Fruit fly (Drosophila melanogaster): ENCODE results near the gene out.
A peak's percentile ranks its signal among the peaks of the same experiment; 100 is the strongest.

Gene out

DNA sequence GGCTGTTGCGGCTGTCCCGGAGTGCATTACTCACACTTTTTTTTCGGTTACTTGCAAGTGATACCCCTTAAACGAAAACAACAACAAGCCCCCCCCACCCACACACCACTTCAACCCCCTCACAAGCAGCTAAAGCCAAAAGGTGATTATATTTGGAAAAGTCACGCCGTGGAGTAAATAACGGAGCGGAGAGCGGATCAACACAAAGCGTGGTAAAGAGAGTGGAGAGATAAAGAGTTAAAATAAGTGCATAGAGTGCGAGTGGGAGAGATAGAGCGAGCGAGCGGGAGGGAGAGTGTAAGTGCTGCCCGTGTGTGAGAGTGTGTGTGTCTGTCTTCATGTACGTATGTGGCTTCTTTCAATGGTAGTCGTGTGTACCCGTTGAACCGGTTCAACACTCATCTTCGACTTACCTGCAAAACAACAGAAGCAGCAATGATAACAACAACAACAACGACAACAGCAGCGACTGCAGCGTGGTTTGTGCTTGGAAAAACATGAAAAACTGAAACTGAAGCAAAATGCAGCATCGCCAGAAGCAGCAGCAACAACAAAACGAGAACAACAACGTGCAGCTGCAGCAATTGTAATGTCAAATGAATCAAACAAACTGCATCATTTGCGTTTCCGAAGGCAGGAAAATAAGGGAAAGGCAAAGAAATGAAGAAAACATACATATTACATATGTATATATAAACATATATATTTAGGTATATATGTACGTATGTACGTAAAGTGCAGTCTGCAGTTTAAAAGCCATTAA, 31.7 kb upstream of the out start (continued):
- TF ChIP-seq Jarid2 (GFP tag; optimal IDR thresholded peaks at IDR 0.05): peak; percentile 39
- peak; percentile 86 for TF ChIP-seq CG4360 (GFP tag; IDR thresholded peaks at IDR 0.05)
- no peak for TF ChIP-seq CG9727 (GFP tag; optimal IDR thresholded peaks at IDR 0.05)
- TF ChIP-seq Xrp1 (GFP tag; IDR thresholded peaks at IDR 0.05): no peak
- TF ChIP-seq slou (GFP tag; optimal IDR thresholded peaks at IDR 0.05): no peak
- no peak for TF ChIP-seq Mes4 (GFP tag; optimal IDR thresholded peaks at IDR 0.05)
- TF ChIP-seq CG4328 (GFP tag; optimal IDR thresholded peaks at IDR 0.05): no peak
- no peak for TF ChIP-seq C15 (GFP tag; IDR thresholded peaks at IDR 0.05)
- 0 out of 2 replicates have a peak, but pooled peaks have one; percentile 8 for TF ChIP-seq chm (GFP tag; IDR thresholded peaks at IDR 0.05)
- no peak for TF ChIP-seq da (GFP tag; optimal IDR thresholded peaks at IDR 0.05)
- TF ChIP-seq CG17186 (GFP tag; optimal IDR thresholded peaks at IDR 0.05): no peak
- peak; percentile 17 for TF ChIP-seq nom (GFP tag; optimal IDR thresholded peaks at IDR 0.05)
- TF ChIP-seq gcm (GFP tag; optimal IDR thresholded peaks at IDR 0.05): no peak
- no peak for TF ChIP-seq gem (tag; optimal IDR thresholded peaks at IDR 0.05)
- peak; percentile 97 for TF ChIP-seq kni (GFP tag; optimal IDR thresholded peaks at IDR 0.05)
- no peak for TF ChIP-seq CHES-1-like (GFP tag; optimal IDR thresholded peaks at IDR 0.05)
- TF ChIP-seq CG32767 (GFP tag; IDR thresholded peaks at IDR 0.05): no peak
- no peak for TF ChIP-seq B-H2 (GFP tag; optimal IDR thresholded peaks at IDR 0.05)
- no peak for TF ChIP-seq CG11398 (GFP tag; optimal IDR thresholded peaks at IDR 0.05)
- TF ChIP-seq salm (tag; optimal IDR thresholded peaks at IDR 0.05): no peak
- no peak for TF ChIP-seq E2f2 (GFP tag; IDR thresholded peaks at IDR 0.05)
- TF ChIP-seq wor (GFP tag; IDR thresholded peaks at IDR 0.05): no peak
- TF ChIP-seq CG1233 (GFP tag; optimal IDR thresholded peaks at IDR 0.05): no peak
- TF ChIP-seq CG31441 (GFP tag; IDR thresholded peaks at IDR 0.05): no peak
- TF ChIP-seq Oaz (GFP tag; IDR thresholded peaks at IDR 0.05): no peak
- no peak for TF ChIP-seq CG12744 (GFP tag; optimal IDR thresholded peaks at IDR 0.05)
- TF ChIP-seq zen (tag; optimal IDR thresholded peaks at IDR 0.05): no peak
- no peak for TF ChIP-seq amos (GFP tag; IDR thresholded peaks at IDR 0.05; ENCODE audit: partially characterized antibody)
- TF ChIP-seq PHDP (tag; optimal IDR thresholded peaks at IDR 0.05): no peak
- TF ChIP-seq B-H1 (GFP tag; IDR thresholded peaks at IDR 0.05): no peak
- no peak for TF ChIP-seq hbn (GFP tag; IDR thresholded peaks at IDR 0.05; ENCODE audit: partially characterized antibody)
- no peak for TF ChIP-seq TFAM (GFP tag; optimal IDR thresholded peaks at IDR 0.05)
- TF ChIP-seq CG14965 (GFP tag; optimal IDR thresholded peaks at IDR 0.05; ENCODE audit: borderline replicate concordance): no peak
- TF ChIP-seq CG4730 (GFP tag; IDR thresholded peaks at IDR 0.05): no peak
- TF ChIP-seq CG15601 (tag; optimal IDR thresholded peaks at IDR 0.05): no peak
- TF ChIP-seq CG34376 (GFP tag; optimal IDR thresholded peaks at IDR 0.05): no peak
- peak in 1 of 2 experiments; percentile 59 for TF ChIP-seq tll (GFP tag; optimal IDR thresholded peaks at IDR 0.05)
- TF ChIP-seq emc (GFP tag; optimal IDR thresholded peaks at IDR 0.05): no peak
- peak; percentile 87 for TF ChIP-seq cg (GFP tag; optimal IDR thresholded peaks at IDR 0.05)
- TF ChIP-seq CG12071 (GFP tag; optimal IDR thresholded peaks at IDR 0.05): no peak
- no peak for TF ChIP-seq CG12104 (GFP tag; optimal IDR thresholded peaks at IDR 0.05)
- TF ChIP-seq pros (GFP tag; optimal IDR thresholded peaks at IDR 0.05): peak; percentile 95
- TF ChIP-seq yki (optimal IDR thresholded peaks at IDR 0.05): peak; percentile 12
- TF ChIP-seq Hr78 (GFP tag; optimal IDR thresholded peaks at IDR 0.05): peak in 1 of 2 experiments; percentile 43
- TF ChIP-seq trh (GFP tag; optimal IDR thresholded peaks at IDR 0.05): no peak
- no peak for TF ChIP-seq Antp (GFP tag; optimal IDR thresholded peaks at IDR 0.05)
- no peak for TF ChIP-seq gsb-n (tag; optimal IDR thresholded peaks at IDR 0.05)
- no peak for TF ChIP-seq corto (GFP tag; optimal IDR thresholded peaks at IDR 0.05)
- TF ChIP-seq CG11560 (tag; IDR thresholded peaks at IDR 0.05): no peak
- TF ChIP-seq CG3995 (GFP tag; optimal IDR thresholded peaks at IDR 0.05): no peak

Measured in whole organism, embryonic.